Fruit fly (Drosophila melanogaster): ENCODE results near the gene CG6908.

Gene CG6908

DNA sequence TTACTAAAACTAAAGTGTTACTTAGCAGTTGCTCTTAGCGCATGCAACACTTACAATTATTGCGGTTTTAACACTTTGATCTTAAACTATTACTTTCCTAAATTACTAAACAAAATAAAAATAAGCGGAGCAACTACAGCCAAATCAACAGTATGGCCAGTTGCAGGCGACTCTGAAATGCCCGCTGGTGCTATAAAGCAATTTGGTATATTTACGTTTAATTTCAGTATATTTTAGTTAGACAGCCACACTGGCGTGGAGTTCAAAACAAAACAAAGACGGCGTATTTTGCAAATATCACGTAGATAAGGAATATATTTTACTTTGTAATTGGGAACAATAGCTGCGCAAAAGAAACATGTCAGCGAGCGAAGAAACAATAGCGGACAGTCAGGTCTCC lies 10.3 kb downstream of the CG6908 start, which contains the start of the genes Taf12 and Ho (continued):
- TF ChIP-seq lov (optimal IDR thresholded peaks at IDR 0.05), result no peak
- TF ChIP-seq lov (GFP tag; IDR thresholded peaks at IDR 0.05), result no peak
- no peak for TF ChIP-seq Doc3 (GFP tag; IDR thresholded peaks at IDR 0.05; ENCODE audit: partially characterized antibody)
- no peak for TF ChIP-seq CG17328 (GFP tag; IDR thresholded peaks at IDR 0.05)
- TF ChIP-seq CG9797 (GFP tag; optimal IDR thresholded peaks at IDR 0.05), result peak; percentile 93
- peak; percentile 36 for TF ChIP-seq CHES-1-like (GFP tag; optimal IDR thresholded peaks at IDR 0.05)
- no peak for TF ChIP-seq emc (GFP tag; optimal IDR thresholded peaks at IDR 0.05)
- no peak for TF ChIP-seq ranshi (GFP tag; IDR thresholded peaks at IDR 0.05)
- peak; percentile 42 for TF ChIP-seq CG17829 (tag; optimal IDR thresholded peaks at IDR 0.05)
- peak; percentile 36 for TF ChIP-seq exex (tag; optimal IDR thresholded peaks at IDR 0.05)
- peak; percentile 9 for TF ChIP-seq CG15601 (tag; optimal IDR thresholded peaks at IDR 0.05)
- TF ChIP-seq org-1 (GFP tag; optimal IDR thresholded peaks at IDR 0.05), result no peak
- TF ChIP-seq CG30020 (tag; optimal IDR thresholded peaks at IDR 0.05), result no peak
- peak; percentile 17 for TF ChIP-seq Sry-δ (GFP tag; optimal IDR thresholded peaks at IDR 0.05)
- peak; percentile 41; the same call in 1 of the 2 replicates for TF ChIP-seq CG13287 (GFP tag; IDR thresholded peaks at IDR 0.05; ENCODE audit: partially characterized antibody)
- TF ChIP-seq YL-1 (GFP tag; optimal IDR thresholded peaks at IDR 0.05), result peak; percentile 77
- TF ChIP-seq CG11085 (GFP tag; IDR thresholded peaks at IDR 0.05), result no peak
- no peak for TF ChIP-seq dati (GFP tag; IDR thresholded peaks at IDR 0.05)
- TF ChIP-seq CG14710 (tag; optimal IDR thresholded peaks at IDR 0.05), result peak; percentile 37
- no peak for TF ChIP-seq CG3065 (GFP tag; optimal IDR thresholded peaks at IDR 0.05)
- TF ChIP-seq row (GFP tag; IDR thresholded peaks at IDR 0.05), result 0 out of 3 replicates have a peak, but pooled peaks have one; percentile 27
- TF ChIP-seq vvl (GFP tag; IDR thresholded peaks at IDR 0.05), result peak; percentile 20; the same call in 1 of the 2 replicates
- TF ChIP-seq Mad (GFP tag; optimal IDR thresholded peaks at IDR 0.05), result no peak
- no peak for TF ChIP-seq cwo (GFP tag; optimal IDR thresholded peaks at IDR 0.05)
- TF ChIP-seq HHEX (GFP tag; optimal IDR thresholded peaks at IDR 0.05), result no peak
- peak; percentile 54 for TF ChIP-seq Sin3A (optimal IDR thresholded peaks at IDR 0.05)
- TF ChIP-seq zen (tag; optimal IDR thresholded peaks at IDR 0.05), result peak; percentile 63
- no peak for TF ChIP-seq CG18476 (GFP tag; optimal IDR thresholded peaks at IDR 0.05)
- TF ChIP-seq CG4328 (GFP tag; optimal IDR thresholded peaks at IDR 0.05), result no peak
- TF ChIP-seq CG5245 (GFP tag; optimal IDR thresholded peaks at IDR 0.05), result no peak
- TF ChIP-seq Med (GFP tag), result peak; percentile 86
- TF ChIP-seq CG13894 (tag; optimal IDR thresholded peaks at IDR 0.05), result no peak
- peak; percentile 7 for TF ChIP-seq Jarid2 (GFP tag; optimal IDR thresholded peaks at IDR 0.05)
- TF ChIP-seq Hmx (GFP tag; optimal IDR thresholded peaks at IDR 0.05), result no peak
- peak; percentile 28 for TF ChIP-seq grau (tag; optimal IDR thresholded peaks at IDR 0.05)
- TF ChIP-seq croc (GFP tag; conservative IDR thresholded peaks at IDR 0.05), result no peak
- TF ChIP-seq H15 (GFP tag; IDR thresholded peaks at IDR 0.05), result no peak
- TF ChIP-seq CG32767 (GFP tag; IDR thresholded peaks at IDR 0.05), result no peak
- TF ChIP-seq Dbx (GFP tag; IDR thresholded peaks at IDR 0.05), result no peak
- no peak for TF ChIP-seq Gsc (GFP tag; IDR thresholded peaks at IDR 0.05)
- TF ChIP-seq CG34422 (GFP tag; IDR thresholded peaks at IDR 0.05), result 0 out of 3 replicates have a peak, but pooled peaks have one; percentile 15
- peak; percentile 89 for TF ChIP-seq CG3995 (GFP tag; optimal IDR thresholded peaks at IDR 0.05)
- TF ChIP-seq Ravus (GFP tag; IDR thresholded peaks at IDR 0.05), result no peak
- peak; percentile 31 for TF ChIP-seq CG11504 (tag; optimal IDR thresholded peaks at IDR 0.05)
- peak; percentile 88 for TF ChIP-seq pzg (GFP tag; optimal IDR thresholded peaks at IDR 0.05)
- TF ChIP-seq gro (GFP tag; optimal IDR thresholded peaks at IDR 0.05), result peak; percentile 23
- no peak for TF ChIP-seq sc (optimal IDR thresholded peaks at IDR 0.05)
- TF ChIP-seq sc (GFP tag; optimal IDR thresholded peaks at IDR 0.05), result no peak
- no peak for TF ChIP-seq p53 (GFP tag; optimal IDR thresholded peaks at IDR 0.05)
- TF ChIP-seq Opbp (GFP tag; IDR thresholded peaks at IDR 0.05; ENCODE audit: partially characterized antibody), result no peak
- 0 out of 3 replicates have a peak, but pooled peaks have one; percentile 10 for TF ChIP-seq HLH4C (GFP tag; IDR thresholded peaks at IDR 0.05; ENCODE audit: partially characterized antibody)
- TF ChIP-seq CG10321 (GFP tag; IDR thresholded peaks at IDR 0.05), result no peak
